Worm (Caenorhabditis elegans) whole organism, L1 larva: ENCODE results near the gene B0001.7.
A peak's percentile ranks its signal among the peaks of the same experiment; 100 is the strongest.

Experiments
- C04F5.9 ChIP-seq: sonication (generic microtip); optimal IDR thresholded peaks from 2 replicates; lab custom pipeline; 2016; ENCODE audit warnings: missing genetic modification characterization, missing compliant biosample characterization
- Y116A8C.19 ChIP-seq: sonication (generic microtip); optimal IDR thresholded peaks from 2 replicates; lab custom pipeline; 2016; ENCODE audit warnings: missing compliant biosample characterization, missing genetic modification characterization, borderline replicate concordance
- aha-1 ChIP-seq: fragments of 150-350 bp; optimal IDR thresholded peaks from 2 replicates; lab custom pipeline; 2014; ENCODE audit warnings: missing biosample characterization, missing genetic modification characterization
- aly-2 ChIP-seq: fragments of 150-350 bp; optimal IDR thresholded peaks from 2 replicates; lab custom pipeline; 2014; ENCODE audit warnings: missing biosample characterization, missing genetic modification characterization
- ama-1 ChIP-seq: fragments of 150-350 bp; optimal IDR thresholded peaks from 2 replicates; lab custom pipeline; 2014
- ceh-63 ChIP-seq: fragments of 200-800 bp; sonication (Bioruptor generic); optimal IDR thresholded peaks from 2 replicates; lab custom pipeline; 2018; ENCODE audit warnings: mild to moderate bottlenecking, missing genetic modification characterization, missing compliant biosample characterization
- ceh-82 ChIP-seq, 3 experiments: fragments of 150-350 bp in 1 of 3; sonication (generic microtip) in 2 of 3; optimal IDR thresholded peaks; 2 replicates each; lab custom pipeline; 2014 to 2017; ENCODE audit warnings: missing biosample characterization in 3 of 3, missing genetic modification characterization in 3 of 3
- ceh-90 ChIP-seq: sonication (generic microtip); optimal IDR thresholded peaks from 2 replicates; lab custom pipeline; 2016; ENCODE audit warnings: missing genetic modification characterization, missing compliant biosample characterization
- fkh-8 ChIP-seq: sonication (generic microtip); optimal IDR thresholded peaks from 2 replicates; lab custom pipeline; 2016; ENCODE audit warnings: mild to moderate bottlenecking, missing genetic modification characterization, missing compliant biosample characterization
- grh-1 ChIP-seq: fragments of 200-800 bp; sonication (Bioruptor generic); IDR thresholded peaks from 2 replicates; pipeline ENCODE4 v1.3.6; 2022; ENCODE audit warnings: missing genetic modification reagents, missing genetic modification characterization, missing compliant biosample characterization
- hpl-2 ChIP-seq: fragments of 150-350 bp; optimal IDR thresholded peaks from 2 replicates; lab custom pipeline; 2014; ENCODE audit warnings: missing biosample characterization, missing genetic modification reagents, missing genetic modification characterization
- isw-1 ChIP-seq: fragments of 200-800 bp; sonication (Bioruptor generic); IDR thresholded peaks from 2 replicates; pipeline ENCODE4 v1.3.6; 2022; ENCODE audit warnings: missing genetic modification characterization, missing compliant biosample characterization
- jun-1 ChIP-seq: fragments of 150-350 bp; optimal IDR thresholded peaks from 2 replicates; lab custom pipeline; 2014; ENCODE audit warnings: missing biosample characterization, missing genetic modification reagents, missing genetic modification characterization
- lin-13 ChIP-seq: fragments of 150-350 bp; optimal IDR thresholded peaks from 2 replicates; lab custom pipeline; 2014; ENCODE audit warnings: missing biosample characterization, missing genetic modification reagents, missing genetic modification characterization
- lin-14 ChIP-seq: fragments of 200-800 bp; sonication (Bioruptor generic); optimal IDR thresholded peaks from 2 replicates; lab custom pipeline; 2018; ENCODE audit warnings: mild to moderate bottlenecking, missing genetic modification characterization, moderate library complexity, missing compliant biosample characterization
- lin-15B ChIP-seq: fragments of 150-350 bp; sonication (generic microtip); optimal IDR thresholded peaks from 3 replicates; lab custom pipeline; 2014; ENCODE audit warnings: missing biosample characterization, missing genetic modification characterization
- lin-39 ChIP-seq: fragments of 150-350 bp; optimal IDR thresholded peaks from 2 replicates; lab custom pipeline; 2014; ENCODE audit warnings: missing biosample characterization, missing genetic modification reagents, missing genetic modification characterization
- lir-3 ChIP-seq: sonication (generic microtip); optimal IDR thresholded peaks from 2 replicates; lab custom pipeline; 2016; ENCODE audit warnings: mild to moderate bottlenecking, missing genetic modification characterization, moderate library complexity, missing compliant biosample characterization; ENCODE audit not compliant: poor library complexity
- lsy-2 ChIP-seq, 2 experiments: fragments of 150-350 bp; optimal IDR thresholded peaks; 2 replicates each; lab custom pipeline; 2014; ENCODE audit warnings: missing biosample characterization in 2 of 2, missing genetic modification characterization in 2 of 2
- mdl-1 ChIP-seq, 2 experiments: fragments of 150-350 bp; optimal IDR thresholded peaks; 2 replicates each; lab custom pipeline; 2014 to 2017; ENCODE audit warnings: missing biosample characterization in 2 of 2, missing genetic modification characterization in 2 of 2, inconsistent platforms in 1 of 2
- mef-2 ChIP-seq: fragments of 150-350 bp; optimal IDR thresholded peaks from 2 replicates; lab custom pipeline; 2014; ENCODE audit warnings: missing biosample characterization, missing genetic modification characterization
- mep-1 ChIP-seq: fragments of 150-350 bp; optimal IDR thresholded peaks from 2 replicates; lab custom pipeline; 2014; ENCODE audit warnings: missing biosample characterization, missing genetic modification characterization
- nhr-19 ChIP-seq: fragments of 200-800 bp; sonication (Bioruptor generic); conservative IDR thresholded peaks from 2 replicates; pipeline ENCODE4 v1.3.6; 2022; ENCODE audit warnings: missing genetic modification characterization, missing compliant biosample characterization
- nhr-28 ChIP-seq: fragments of 150-350 bp; optimal IDR thresholded peaks from 2 replicates; lab custom pipeline; 2014; ENCODE audit warnings: missing biosample characterization, missing genetic modification characterization
- nhr-47 ChIP-seq: sonication (generic microtip); optimal IDR thresholded peaks from 2 replicates; lab custom pipeline; 2016; ENCODE audit warnings: mild to moderate bottlenecking, missing genetic modification characterization, moderate library complexity, missing compliant biosample characterization
- nhr-71 ChIP-seq: sonication (generic microtip); optimal IDR thresholded peaks from 2 replicates; lab custom pipeline; 2016; ENCODE audit warnings: mild to moderate bottlenecking, missing genetic modification characterization, moderate library complexity, missing compliant biosample characterization
- nhr-77 ChIP-seq: fragments of 150-350 bp; optimal IDR thresholded peaks from 2 replicates; lab custom pipeline; 2014; ENCODE audit warnings: missing biosample characterization, missing genetic modification characterization
- nhr-84 ChIP-seq: sonication (generic microtip); optimal IDR thresholded peaks from 2 replicates; lab custom pipeline; 2017; ENCODE audit warnings: missing biosample characterization, missing genetic modification characterization
- nhr-85 ChIP-seq: sonication (generic microtip); peaks from one replicate; lab custom pipeline; 2016; ENCODE audit warnings: missing genetic modification characterization, inconsistent platforms, missing compliant biosample characterization
- pqm-1 ChIP-seq: sonication (generic microtip); optimal IDR thresholded peaks from 3 replicates; lab custom pipeline; 2017; ENCODE audit warnings: missing biosample characterization, missing genetic modification characterization
- rnt-1 ChIP-seq: sonication (generic microtip); optimal IDR thresholded peaks from 2 replicates; lab custom pipeline; 2016; ENCODE audit warnings: mild to moderate bottlenecking, missing genetic modification characterization, moderate library complexity, missing compliant biosample characterization
- skn-1 ChIP-seq: fragments of 150-350 bp; optimal IDR thresholded peaks from 2 replicates; lab custom pipeline; 2014; ENCODE audit warnings: missing biosample characterization, missing genetic modification characterization
- swsn-7 ChIP-seq: sonication (generic microtip); optimal IDR thresholded peaks from 2 replicates; lab custom pipeline; 2016; ENCODE audit warnings: missing genetic modification characterization, missing compliant biosample characterization
- tlp-1 ChIP-seq: fragments of 150-350 bp; optimal IDR thresholded peaks from 2 replicates; lab custom pipeline; 2014; ENCODE audit warnings: missing biosample characterization, missing genetic modification characterization
- unc-62 ChIP-seq: fragments of 150-350 bp; optimal IDR thresholded peaks from 2 replicates; lab custom pipeline; 2014; ENCODE audit warnings: missing biosample characterization, missing genetic modification reagents, missing genetic modification characterization
- unc-98 ChIP-seq: fragments of 200-800 bp; sonication (Bioruptor generic); IDR thresholded peaks from 2 replicates; pipeline ENCODE4 v1.3.6; 2022; ENCODE audit warnings: missing genetic modification characterization, missing compliant biosample characterization

The B0001.7 gene

ce11 chrIV:12127838-12128237, 26.2 kb downstream of the B0001.7 start (continued):
- no peak for TF ChIP-seq ama-1
- TF ChIP-seq nhr-71 = no peak
- no peak for TF ChIP-seq nhr-84 (tag; lab: Kevin White, UChicago)
- TF ChIP-seq lin-14 (GFP tag; lab: Kevin White, UChicago) = peak; percentile 60
- no peak for TF ChIP-seq unc-62
- TF ChIP-seq aly-2 = no peak
- TF ChIP-seq nhr-28 = no peak
- no peak for TF ChIP-seq Y116A8C.19 (tag; lab: Kevin White, UChicago)
- no peak for TF ChIP-seq swsn-7 (tag; lab: Kevin White, UChicago)
- TF ChIP-seq ceh-90 (tag; lab: Kevin White, UChicago) = no peak
- TF ChIP-seq lin-39 (tag; lab: Kevin White, UChicago) = no peak
- peak in 1 of 2 experiments; percentile 26 for TF ChIP-seq mdl-1 (tag; optimal IDR thresholded peaks at IDR 0.05; lab: Kevin White, UChicago)
- peak; percentile 60 for TF ChIP-seq nhr-85 (tag; lab: Kevin White, UChicago)
- TF ChIP-seq lsy-2 (tag; optimal IDR thresholded peaks at IDR 0.05; lab: Kevin White, UChicago) = peak in 1 of 2 experiments; percentile 48
- TF ChIP-seq nhr-77 = no peak
- TF ChIP-seq unc-98 (GFP tag; lab: Robert Waterston, UW) = no peak
- no peak for TF ChIP-seq lin-13 (GFP tag; lab: Kevin White, UChicago)
- TF ChIP-seq lin-15B = no peak
- no peak for TF ChIP-seq jun-1
- no peak for TF ChIP-seq nhr-19 (GFP tag; lab: Robert Waterston, UW)
- TF ChIP-seq grh-1 (GFP tag; lab: Robert Waterston, UW) = no peak
- TF ChIP-seq, all 84 proteins: peak for 6

- TF ChIP-seq lin-14 (GFP tag; lab: Kevin White, UChicago) (peak; percentile 51), lin-15B (no peak), mef-2 (tag; lab: Kevin White, UChicago) (no peak), mep-1 (tag; lab: Kevin White, UChicago) (peak; percentile 2), fkh-8 (tag; lab: Kevin White, UChicago) (peak; percentile 55), Y116A8C.19 (tag; lab: Kevin White, UChicago) (no peak), lin-13 (GFP tag; lab: Kevin White, UChicago) (no peak), nhr-84 (tag; lab: Kevin White, UChicago) (no peak), nhr-47 (tag; lab: Kevin White, UChicago) (peak; percentile 27), nhr-71 (peak; percentile 26)
Observed at ce11 chrIV:12126740-12127472, 27.1 kb downstream of the B0001.7 start.

ce11 chrIV:12124314-12125084, 29.5 kb downstream of the B0001.7 start, which contains the start of gene dhhc-6:
TSS of gene dhhc-6 (plus strand) at chrIV:12124952.
- TF ChIP-seq lin-14 (GFP tag; lab: Kevin White, UChicago) = no peak
- TF ChIP-seq pqm-1 = no peak
- no peak for TF ChIP-seq nhr-19 (GFP tag; lab: Robert Waterston, UW)
- TF ChIP-seq unc-98 (GFP tag; lab: Robert Waterston, UW) = no peak
- no peak for TF ChIP-seq nhr-77
- TF ChIP-seq C04F5.9 = no peak
- TF ChIP-seq isw-1 (GFP tag; lab: Robert Waterston, UW) = no peak
- TF ChIP-seq lir-3 = no peak
- TF ChIP-seq tlp-1 (tag; lab: Kevin White, UChicago) = no peak
- no peak for TF ChIP-seq ceh-63
- no peak for TF ChIP-seq hpl-2 (GFP tag; lab: Kevin White, UChicago)
- TF ChIP-seq ceh-82 (tag; optimal IDR thresholded peaks at IDR 0.05; lab: Kevin White, UChicago) = no peak
- no peak for TF ChIP-seq aha-1
- no peak for TF ChIP-seq skn-1 (tag; lab: Kevin White, UChicago)
- no peak for TF ChIP-seq rnt-1
